Fruit fly (Drosophila melanogaster) whole organism, wandering third instar larva: ENCODE results near the gene Tlk.

Source experiments
- CG9705 ChIP-seq: fragments of 200-800 bp; sonication (Bioruptor generic); optimal IDR thresholded peaks from 2 replicates; lab custom pipeline; 2018; ENCODE audit warnings: missing biosample characterization, mild to moderate bottlenecking, missing genetic modification characterization
- Dfd ChIP-seq: fragments of >200 bp; optimal IDR thresholded peaks from 2 replicates; lab custom pipeline; 2017; ENCODE audit warnings: missing biosample characterization, missing genetic modification characterization
- Dif ChIP-seq: fragments of 200-275, 200-300 bp; sonication (Bioruptor generic); optimal IDR thresholded peaks from 2 replicates; lab custom pipeline; 2018; ENCODE audit warnings: missing biosample characterization, missing genetic modification characterization; ENCODE audit not compliant: partially characterized antibody
- Jra ChIP-seq: sonication (Bioruptor generic); optimal IDR thresholded peaks from 2 replicates; lab custom pipeline; 2016; ENCODE audit warnings: missing biosample characterization, missing genetic modification characterization
- OdsH ChIP-seq: fragments of 200-800 bp; sonication (Bioruptor generic); optimal IDR thresholded peaks from 2 replicates; lab custom pipeline; 2016; ENCODE audit warnings: missing biosample characterization, mild to moderate bottlenecking, missing genetic modification characterization
- foxo ChIP-seq, 2 experiments: fragments of 200-800 bp; sonication (Bioruptor generic); optimal IDR thresholded peaks; 2 replicates in 1 of 2; 3 replicates in 1 of 2; lab custom pipeline; 2016 to 2017; ENCODE audit warnings: missing biosample characterization in 2 of 2, missing genetic modification characterization in 2 of 2
- pan ChIP-seq: fragments of >200 bp; optimal IDR thresholded peaks from 2 replicates; lab custom pipeline; 2017
- rgr ChIP-seq: fragments of 200-800 bp; sonication (Bioruptor generic); optimal IDR thresholded peaks from 3 replicates; lab custom pipeline; 2016; ENCODE audit warnings: missing biosample characterization, mild to moderate bottlenecking, missing genetic modification characterization
- sage ChIP-seq: fragments of 200-800 bp; sonication (Bioruptor generic); optimal IDR thresholded peaks from 2 replicates; lab custom pipeline; 2016; ENCODE audit warnings: missing biosample characterization, mild to moderate bottlenecking, missing genetic modification characterization
- sv ChIP-seq: fragments of 200-800 bp; sonication (Bioruptor generic); optimal IDR thresholded peaks from 3 replicates; lab custom pipeline; 2016; ENCODE audit warnings: missing biosample characterization, missing genetic modification characterization
- tai ChIP-seq: sonication (Bioruptor generic); optimal IDR thresholded peaks from 2 replicates; lab custom pipeline; 2016; ENCODE audit warnings: missing biosample characterization, missing genetic modification characterization
- usp ChIP-seq: fragments of >200 bp; optimal IDR thresholded peaks from 2 replicates; lab custom pipeline; 2017; ENCODE audit warnings: missing biosample characterization, missing genetic modification characterization

DNA sequence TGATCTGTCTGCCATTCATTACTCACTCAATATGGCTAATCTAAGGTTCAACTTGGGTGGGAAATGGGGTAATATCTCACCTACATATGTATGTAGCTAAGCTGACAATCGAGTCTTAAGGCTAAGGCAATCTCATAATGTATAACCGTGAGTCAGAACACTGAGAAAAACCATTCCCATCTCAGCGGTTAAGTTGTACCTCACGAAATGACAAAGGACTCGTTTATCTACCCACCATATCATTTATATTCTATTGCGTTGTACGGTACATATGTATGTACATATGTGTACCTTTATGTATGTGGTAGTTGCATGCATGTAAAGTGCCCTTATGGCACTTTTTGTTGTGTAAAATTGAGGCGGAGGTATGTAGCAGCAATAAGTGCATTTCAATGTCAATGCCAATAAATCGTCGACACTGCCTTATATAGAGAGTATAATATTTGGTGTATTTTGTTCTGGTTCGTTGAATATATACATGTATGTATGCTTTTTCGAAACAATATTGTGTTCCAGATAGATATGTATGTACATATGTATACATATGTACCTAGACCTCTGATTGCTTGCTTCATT is 43.2 kb downstream of the Tlk start:
- TF ChIP-seq foxo (GFP tag; optimal IDR thresholded peaks at IDR 0.05; lab: Kevin White, UChicago) (peak in 1 of 2 experiments; percentile 28), tai (GFP tag; lab: Kevin White, UChicago) (no peak), usp (GFP tag; lab: Kevin White, UChicago) (no peak), Jra (GFP tag; lab: Kevin White, UChicago) (no peak), rgr (GFP tag; lab: Kevin White, UChicago) (no peak), OdsH (no peak), CG9705 (GFP tag; lab: Kevin White, UChicago) (no peak), sv (GFP tag; lab: Kevin White, UChicago) (no peak), Dfd (no peak), pan (lab: Kevin White, UChicago) (no peak), sage (GFP tag; lab: Kevin White, UChicago) (no peak), Dif (no peak)
